Fruit fly (Drosophila melanogaster) whole organism, embryonic: ENCODE measurements around the gene Jon66Cii.

Source experiments
- ATbp ChIP-seq: fragments of 200-800 bp; sonication (Bioruptor generic); optimal IDR thresholded peaks from 2 replicates; lab custom pipeline; 2017; ENCODE audit warnings: missing biosample characterization, mild to moderate bottlenecking, missing genetic modification characterization, missing genetic modification reagents
- Abd-B ChIP-seq: fragments of 200-800 bp; sonication (Bioruptor generic); optimal IDR thresholded peaks from 2 replicates; lab custom pipeline; 2018; ENCODE audit warnings: missing biosample characterization, mild to moderate bottlenecking, missing genetic modification characterization, moderate library complexity
- Asciz ChIP-seq: fragments of 200-800 bp; sonication (Bioruptor generic); optimal IDR thresholded peaks from 2 replicates; lab custom pipeline; 2017; ENCODE audit warnings: missing biosample characterization, mild to moderate bottlenecking, missing genetic modification characterization, missing genetic modification reagents
- B-H2 ChIP-seq: fragments of 200-800 bp; sonication (Bioruptor generic); optimal IDR thresholded peaks from 2 replicates; lab custom pipeline; 2018; ENCODE audit warnings: missing biosample characterization, mild to moderate bottlenecking, missing genetic modification characterization
- BEAF-32 ChIP-seq: fragments of 200-800 bp; sonication (Bioruptor generic); optimal IDR thresholded peaks from 3 replicates; lab custom pipeline; 2017; ENCODE audit warnings: missing biosample characterization, missing genetic modification characterization, mild to moderate bottlenecking, moderate library complexity, missing genetic modification reagents
- Bdp1 ChIP-seq: fragments of 200-800 bp; sonication (Bioruptor generic); optimal IDR thresholded peaks from 3 replicates; lab custom pipeline; 2016; ENCODE audit warnings: missing biosample characterization, missing genetic modification characterization
- Blimp-1 ChIP-seq: fragments of 200-800 bp; sonication (Bioruptor generic); optimal IDR thresholded peaks from 3 replicates; lab custom pipeline; 2018; ENCODE audit warnings: missing biosample characterization, missing genetic modification characterization, mild to moderate bottlenecking, moderate library complexity, missing genetic modification reagents
- CG10267 ChIP-seq: fragments of 200-800 bp; sonication (Bioruptor generic); optimal IDR thresholded peaks from 2 replicates; lab custom pipeline; 2018; ENCODE audit warnings: missing biosample characterization, mild to moderate bottlenecking, missing genetic modification characterization, moderate library complexity
- CG10366 ChIP-seq: fragments of 200-800 bp; sonication (Bioruptor generic); IDR thresholded peaks from 2 replicates; pipeline ENCODE4 v1.3.6; 2022; ENCODE audit warnings: missing biosample characterization, missing genetic modification characterization
- CG10959 ChIP-seq: fragments of 200-800 bp; sonication (Bioruptor generic); IDR thresholded peaks from 2 replicates; pipeline ENCODE4 v1.3.6; 2022; ENCODE audit warnings: missing biosample characterization, missing genetic modification characterization
- CG11085 ChIP-seq: fragments of 200-800 bp; sonication (Bioruptor generic); IDR thresholded peaks from 2 replicates; pipeline ENCODE4 v1.3.6; 2022; ENCODE audit warnings: missing biosample characterization, missing genetic modification characterization
- CG13424 ChIP-seq: fragments of 200-800 bp; sonication (Bioruptor generic); optimal IDR thresholded peaks from 2 replicates; lab custom pipeline; 2019; ENCODE audit warnings: missing biosample characterization, mild to moderate bottlenecking, missing genetic modification characterization, moderate library complexity
- CG14710 ChIP-seq: fragments of 200-800 bp; sonication (Bioruptor generic); optimal IDR thresholded peaks from 3 replicates; lab custom pipeline; 2019; ENCODE audit warnings: missing biosample characterization, mild to moderate bottlenecking, missing genetic modification characterization, moderate library complexity
- CG15269 ChIP-seq: fragments of 200-800 bp; sonication (Bioruptor generic); optimal IDR thresholded peaks from 2 replicates; lab custom pipeline; 2018; ENCODE audit warnings: missing biosample characterization, mild to moderate bottlenecking, missing genetic modification characterization, moderate library complexity
- CG17568 ChIP-seq: fragments of 200-800 bp; sonication (Bioruptor generic); optimal IDR thresholded peaks from 2 replicates; lab custom pipeline; 2018; ENCODE audit warnings: missing biosample characterization, mild to moderate bottlenecking, missing genetic modification characterization, moderate library complexity
- CG31365 ChIP-seq: fragments of 200-800 bp; sonication (Bioruptor generic); optimal IDR thresholded peaks from 2 replicates; lab custom pipeline; 2018; ENCODE audit warnings: missing biosample characterization, mild to moderate bottlenecking, missing genetic modification characterization
- CG4424 ChIP-seq: fragments of 200-800 bp; sonication (Bioruptor generic); optimal IDR thresholded peaks from 3 replicates; lab custom pipeline; 2016; ENCODE audit warnings: missing biosample characterization, missing genetic modification characterization
- CG6254 ChIP-seq: fragments of 200-800 bp; sonication (Bioruptor generic); optimal IDR thresholded peaks from 3 replicates; lab custom pipeline; 2017; ENCODE audit warnings: mild to moderate bottlenecking, missing biosample characterization, missing genetic modification reagents, missing genetic modification characterization
- CG6791 ChIP-seq: fragments of 200-800 bp; sonication (Bioruptor generic); IDR thresholded peaks from 3 replicates; pipeline ENCODE4 v1.3.6; 2022; ENCODE audit warnings: missing biosample characterization, missing genetic modification characterization; ENCODE audit not compliant: partially characterized antibody
- CG8924 ChIP-seq: fragments of 200-800 bp; optimal IDR thresholded peaks from 3 replicates; lab custom pipeline; 2019; ENCODE audit warnings: missing biosample characterization, mild to moderate bottlenecking, missing genetic modification characterization, moderate library complexity
- CG9437 ChIP-seq: fragments of 200-800 bp; sonication (Bioruptor generic); optimal IDR thresholded peaks from 2 replicates; lab custom pipeline; 2018; ENCODE audit warnings: missing biosample characterization, mild to moderate bottlenecking, missing genetic modification characterization
- CG9932 ChIP-seq: fragments of 200-800 bp; sonication (Bioruptor generic); IDR thresholded peaks from 2 replicates; pipeline ENCODE4 v1.3.6; 2022; ENCODE audit warnings: missing biosample characterization, missing genetic modification characterization
- Dip2 ChIP-seq: fragments of 200-800 bp; sonication (Bioruptor generic); IDR thresholded peaks from 2 replicates; pipeline ENCODE4 v1.3.6; 2022; ENCODE audit warnings: missing biosample characterization, missing genetic modification characterization
- Doc2 ChIP-seq: fragments of 200-800 bp; sonication (Bioruptor generic); IDR thresholded peaks from 2 replicates; pipeline ENCODE4 v1.3.6; 2022; ENCODE audit warnings: missing biosample characterization, missing genetic modification characterization
- Doc3 ChIP-seq: fragments of 200-800 bp; sonication (Bioruptor generic); IDR thresholded peaks from 3 replicates; pipeline ENCODE4 v1.3.6; 2022; ENCODE audit warnings: missing biosample characterization, missing genetic modification characterization; ENCODE audit not compliant: partially characterized antibody
- Eip74EF ChIP-seq, 2 experiments: fragments of 200-800 bp in 1 of 2; fragments of >200 bp in 1 of 2; sonication (Bioruptor generic) in 1 of 2; optimal IDR thresholded peaks; 2 replicates each; lab custom pipeline; 2017 to 2019; ENCODE audit warnings: missing biosample characterization in 2 of 2, missing genetic modification characterization in 2 of 2, mild to moderate bottlenecking in 1 of 2, moderate library complexity in 1 of 2
- H15 ChIP-seq: fragments of 200-800 bp; sonication (Bioruptor generic); IDR thresholded peaks from 3 replicates; pipeline ENCODE4 v1.3.6; 2022; ENCODE audit warnings: missing biosample characterization, missing genetic modification characterization
- Hr51 ChIP-seq, 2 experiments: fragments of 200-800 bp; sonication (Bioruptor generic); optimal IDR thresholded peaks; 2 replicates in 1 of 2; 3 replicates in 1 of 2; lab custom pipeline; 2016 to 2018; ENCODE audit warnings: missing biosample characterization in 2 of 2, missing genetic modification characterization in 2 of 2, mild to moderate bottlenecking in 1 of 2, moderate library complexity in 1 of 2
- Lhr ChIP-seq: fragments of 200-800 bp; sonication (Bioruptor generic); optimal IDR thresholded peaks from 3 replicates; lab custom pipeline; 2017; ENCODE audit warnings: mild to moderate bottlenecking, missing biosample characterization, missing genetic modification reagents, missing genetic modification characterization
- NC2β ChIP-seq: fragments of 200-800 bp; sonication (Bioruptor generic); optimal IDR thresholded peaks from 2 replicates; lab custom pipeline; 2016; ENCODE audit warnings: missing biosample characterization, missing genetic modification characterization
- ab ChIP-seq: fragments of 200-800 bp; sonication (Bioruptor generic); optimal IDR thresholded peaks from 2 replicates; lab custom pipeline; 2016; ENCODE audit warnings: missing biosample characterization, missing genetic modification characterization
- bsh ChIP-seq, 2 experiments: fragments of 200-800 bp; sonication (Bioruptor generic); optimal IDR thresholded peaks; 2 replicates each; lab custom pipeline; 2017 to 2018; ENCODE audit warnings: mild to moderate bottlenecking in 2 of 2, missing biosample characterization in 2 of 2, missing genetic modification characterization in 2 of 2, moderate library complexity in 1 of 2
- cas ChIP-seq: fragments of 200-800 bp; sonication (Bioruptor generic); IDR thresholded peaks from 2 replicates; pipeline ENCODE4 v1.3.6; 2022; ENCODE audit warnings: missing biosample characterization, missing genetic modification characterization
- cato ChIP-seq: fragments of 200-800 bp; sonication (Bioruptor generic); optimal IDR thresholded peaks from 2 replicates; lab custom pipeline; 2016; ENCODE audit warnings: missing biosample characterization, missing genetic modification characterization, borderline replicate concordance
- chm ChIP-seq: fragments of 200-800 bp; sonication (Bioruptor generic); IDR thresholded peaks from 2 replicates; pipeline ENCODE4 v1.3.6; 2022; ENCODE audit warnings: missing biosample characterization, missing genetic modification characterization
- hkb ChIP-seq, 2 experiments: fragments of 200-800 bp in 1 of 2; fragments of >200 bp in 1 of 2; sonication (Bioruptor generic) in 1 of 2; IDR thresholded peaks in 1 of 2; optimal IDR thresholded peaks in 1 of 2; 2 replicates each; pipeline versions ENCODE4 v1.3.6 to Lab custom; 2017 to 2022; ENCODE audit warnings: missing biosample characterization in 1 of 2, missing genetic modification characterization in 1 of 2
- jing ChIP-seq: fragments of 200-800 bp; sonication (Bioruptor generic); optimal IDR thresholded peaks from 2 replicates; lab custom pipeline; 2018; ENCODE audit warnings: missing biosample characterization, mild to moderate bottlenecking, missing genetic modification characterization
- kay ChIP-seq: fragments of 200-800 bp; sonication (Bioruptor generic); optimal IDR thresholded peaks from 2 replicates; lab custom pipeline; 2016; ENCODE audit warnings: missing biosample characterization, missing genetic modification characterization
- lov ChIP-seq, 2 experiments: fragments of 200-800 bp in 1 of 2; fragments of >200 bp in 1 of 2; sonication (Bioruptor generic) in 1 of 2; IDR thresholded peaks in 1 of 2; optimal IDR thresholded peaks in 1 of 2; 2 replicates in 1 of 2; 3 replicates in 1 of 2; pipeline versions ENCODE4 v1.3.6 to Lab custom; 2017 to 2022; ENCODE audit warnings: missing biosample characterization in 1 of 2, missing genetic modification characterization in 1 of 2
- pb ChIP-seq: fragments of 200-800 bp; sonication (Bioruptor generic); optimal IDR thresholded peaks from 3 replicates; lab custom pipeline; 2016; ENCODE audit warnings: missing biosample characterization, missing genetic modification characterization
- pzg ChIP-seq: fragments of 200-800 bp; sonication (Bioruptor generic); optimal IDR thresholded peaks from 3 replicates; lab custom pipeline; 2018; ENCODE audit warnings: missing biosample characterization, mild to moderate bottlenecking, missing genetic modification characterization, moderate library complexity
- row ChIP-seq: fragments of 200-800 bp; sonication (Bioruptor generic); IDR thresholded peaks from 3 replicates; pipeline ENCODE4 v1.3.6; 2022; ENCODE audit warnings: missing biosample characterization, missing genetic modification characterization
- slbo ChIP-seq: fragments of 200-800 bp; sonication (Bioruptor generic); IDR thresholded peaks from 2 replicates; pipeline ENCODE4 v1.3.6; 2022; ENCODE audit warnings: missing biosample characterization, missing genetic modification characterization
- slp2 ChIP-seq: fragments of 200-800 bp; sonication (Bioruptor generic); optimal IDR thresholded peaks from 2 replicates; lab custom pipeline; 2016; ENCODE audit warnings: missing biosample characterization, missing genetic modification characterization
- sug ChIP-seq: fragments of 200-800 bp; optimal IDR thresholded peaks from 2 replicates; lab custom pipeline; 2019; ENCODE audit warnings: missing biosample characterization, mild to moderate bottlenecking, missing genetic modification characterization, moderate library complexity
- tgo ChIP-seq: fragments of 200-800 bp; sonication (Bioruptor generic); IDR thresholded peaks from 3 replicates; pipeline ENCODE4 v1.3.6; 2022; ENCODE audit warnings: missing biosample characterization, missing genetic modification characterization
- unpg ChIP-seq: fragments of 200-800 bp; sonication (Bioruptor generic); optimal IDR thresholded peaks from 3 replicates; lab custom pipeline; 2018; ENCODE audit warnings: missing biosample characterization, mild to moderate bottlenecking, missing genetic modification characterization, moderate library complexity
- vfl ChIP-seq: fragments of 200-800 bp; sonication (Bioruptor generic); optimal IDR thresholded peaks from 2 replicates; lab custom pipeline; 2016; ENCODE audit warnings: missing biosample characterization, missing genetic modification characterization
- yki ChIP-seq: fragments of >200 bp; optimal IDR thresholded peaks from 3 replicates; lab custom pipeline; 2018
- zf30C ChIP-seq: fragments of 200-800 bp; sonication (Bioruptor generic); optimal IDR thresholded peaks from 3 replicates; lab custom pipeline; 2018; ENCODE audit warnings: missing biosample characterization, mild to moderate bottlenecking, missing genetic modification characterization

Jon66Cii gene

DNA sequence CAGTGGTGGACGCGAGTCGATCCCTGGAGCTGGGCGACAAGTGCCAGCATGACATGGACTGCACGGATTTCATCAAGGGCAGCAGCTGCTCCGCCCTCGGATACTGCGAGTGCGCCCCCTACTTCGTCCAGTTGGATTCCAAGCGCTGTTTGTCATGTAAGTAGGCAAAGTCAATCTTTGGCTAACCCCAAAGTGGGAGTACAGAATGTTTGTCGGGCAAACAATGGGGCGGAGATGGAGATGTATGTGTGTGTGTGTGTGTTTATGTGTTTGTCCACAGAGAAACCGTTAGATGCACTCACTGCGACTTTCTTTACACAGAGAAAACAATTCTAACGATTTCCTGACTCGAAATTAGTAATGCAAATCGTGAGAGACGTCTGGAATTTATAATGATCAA, 14.3 kb downstream of the Jon66Cii start (continued):
- TF ChIP-seq CG10366 (GFP tag; lab: Robert Waterston, UW) (no peak), Lhr (peak; percentile 6), jing (GFP tag; lab: Kevin White, UChicago) (no peak), NC2β (GFP tag; lab: Kevin White, UChicago) (no peak), kay (GFP tag; lab: Kevin White, UChicago) (no peak), Eip74EF (GFP tag; optimal IDR thresholded peaks at IDR 0.05; lab: Kevin White, UChicago) (no peak), Abd-B (GFP tag; lab: Kevin White, UChicago) (no peak), Blimp-1 (GFP tag; lab: Kevin White, UChicago) (peak; percentile 46), ATbp (peak; percentile 57), CG11085 (GFP tag; lab: Robert Waterston, UW) (no peak), lov (optimal IDR thresholded peaks at IDR 0.05; lab: Kevin White, UChicago) (no peak), lov (GFP tag; IDR thresholded peaks at IDR 0.05; lab: Robert Waterston, UW) (no peak), slbo (peak; percentile 27; the same call in 1 of the 2 replicates), BEAF-32 (GFP tag; lab: Kevin White, UChicago) (no peak), bsh (GFP tag; optimal IDR thresholded peaks at IDR 0.05; lab: Kevin White, UChicago) (peak in 1 of 2 experiments; percentile 62), CG10267 (tag; lab: Kevin White, UChicago) (no peak), CG9437 (GFP tag; lab: Kevin White, UChicago) (no peak), pzg (no peak), unpg (GFP tag; lab: Kevin White, UChicago) (peak; percentile 15), CG17568 (GFP tag; lab: Kevin White, UChicago) (no peak), cato (GFP tag; lab: Kevin White, UChicago) (no peak), yki (lab: Kevin White, UChicago) (no peak), Doc3 (GFP tag; lab: Robert Waterston, UW) (no peak), vfl (GFP tag; lab: Kevin White, UChicago) (no peak), CG31365 (tag; lab: Kevin White, UChicago) (no peak), CG14710 (tag; lab: Kevin White, UChicago) (peak; percentile 46), H15 (GFP tag; lab: Robert Waterston, UW) (no peak), Asciz (peak; percentile 7), Dip2 (GFP tag; lab: Robert Waterston, UW) (no peak), B-H2 (GFP tag; lab: Kevin White, UChicago) (no peak), CG8924 (tag; lab: Kevin White, UChicago) (no peak), CG15269 (tag; lab: Kevin White, UChicago) (no peak), hkb (optimal IDR thresholded peaks at IDR 0.05; lab: Kevin White, UChicago) (no peak), hkb (GFP tag; IDR thresholded peaks at IDR 0.05; lab: Robert Waterston, UW) (no peak), CG13424 (no peak), CG10959 (GFP tag; lab: Robert Waterston, UW) (no peak), pb (GFP tag; lab: Kevin White, UChicago) (no peak), slp2 (GFP tag; lab: Kevin White, UChicago) (no peak), CG4424 (no peak), Bdp1 (GFP tag; lab: Kevin White, UChicago) (no peak), Hr51 (GFP tag; optimal IDR thresholded peaks at IDR 0.05; lab: Kevin White, UChicago) (no peak), row (GFP tag; lab: Robert Waterston, UW) (no peak), cas (GFP tag; lab: Robert Waterston, UW) (no peak), ab (GFP tag; lab: Kevin White, UChicago) (no peak), zf30C (no peak), CG6791 (GFP tag; lab: Robert Waterston, UW) (no peak), chm (GFP tag; lab: Robert Waterston, UW) (peak; percentile 27; the same call in 1 of the 2 replicates), CG9932 (GFP tag; lab: Robert Waterston, UW) (no peak), CG6254 (GFP tag; lab: Kevin White, UChicago) (peak; percentile 29), Doc2 (GFP tag; lab: Robert Waterston, UW) (no peak), tgo (GFP tag; lab: Robert Waterston, UW) (no peak), sug (tag; lab: Kevin White, UChicago) (no peak)
